Worm (Caenorhabditis elegans) whole organism, L3 larva: ENCODE data around the gene str-246.

ENCODE experiments used
- R02D3.7 ChIP-seq: fragments of 150-350 bp; optimal IDR thresholded peaks from 2 replicates; lab custom pipeline; 2014; ENCODE audit warnings: missing biosample characterization, missing genetic modification characterization
- ZK546.5 ChIP-seq: sonication (generic microtip); optimal IDR thresholded peaks from 2 replicates; lab custom pipeline; 2017; ENCODE audit warnings: missing biosample characterization, missing genetic modification characterization
- aly-2 ChIP-seq: fragments of 150-350 bp; optimal IDR thresholded peaks from 2 replicates; lab custom pipeline; 2014; ENCODE audit warnings: missing biosample characterization, missing genetic modification characterization
- ama-1 ChIP-seq: fragments of 150-350 bp; optimal IDR thresholded peaks from 2 replicates; lab custom pipeline; 2018
- ceh-16 ChIP-seq: sonication (generic microtip); optimal IDR thresholded peaks from 2 replicates; lab custom pipeline; 2017; ENCODE audit warnings: missing biosample characterization, missing genetic modification characterization
- ceh-28 ChIP-seq: fragments of 150-350 bp; optimal IDR thresholded peaks from 2 replicates; lab custom pipeline; 2014; ENCODE audit warnings: missing biosample characterization, missing genetic modification reagents, missing genetic modification characterization
- ceh-82 ChIP-seq: fragments of 150-350 bp; optimal IDR thresholded peaks from 2 replicates; lab custom pipeline; 2014; ENCODE audit warnings: missing biosample characterization, missing genetic modification characterization
- ceh-9 ChIP-seq: sonication (generic microtip); optimal IDR thresholded peaks from 2 replicates; lab custom pipeline; 2018; ENCODE audit warnings: missing biosample characterization, missing genetic modification characterization
- egl-27 ChIP-seq: sonication (generic microtip); optimal IDR thresholded peaks from 4 replicates; lab custom pipeline; 2017; ENCODE audit warnings: missing biosample characterization, missing genetic modification reagents, missing genetic modification characterization
- egl-5 ChIP-seq: fragments of 150-350 bp; optimal IDR thresholded peaks from 2 replicates; lab custom pipeline; 2017; ENCODE audit warnings: missing biosample characterization, missing genetic modification reagents, missing genetic modification characterization, inconsistent platforms
- elt-2 ChIP-seq: sonication (generic microtip); optimal IDR thresholded peaks from 2 replicates; lab custom pipeline; 2016; ENCODE audit warnings: missing genetic modification reagents, mild to moderate bottlenecking, missing genetic modification characterization, missing compliant biosample characterization
- elt-3 ChIP-seq, 3 experiments: fragments of 150-350 bp in 1 of 3; sonication (generic microtip) in 2 of 3; optimal IDR thresholded peaks; 2 replicates in 2 of 3; 4 replicates in 1 of 3; lab custom pipeline; 2014 to 2017; ENCODE audit warnings: missing biosample characterization in 3 of 3, missing genetic modification characterization in 3 of 3
- eor-1 ChIP-seq, 2 experiments: fragments of 150-350 bp; optimal IDR thresholded peaks; 2 replicates each; lab custom pipeline; 2014 to 2018; ENCODE audit warnings: missing biosample characterization in 2 of 2, missing genetic modification characterization in 2 of 2
- fkh-2 ChIP-seq: fragments of 150-350 bp; optimal IDR thresholded peaks from 2 replicates; lab custom pipeline; 2014; ENCODE audit warnings: missing biosample characterization, missing genetic modification reagents, missing genetic modification characterization
- fos-1 ChIP-seq: fragments of 150-350 bp; optimal IDR thresholded peaks from 2 replicates; lab custom pipeline; 2014; ENCODE audit warnings: missing biosample characterization, missing genetic modification characterization
- hmg-11 ChIP-seq: sonication (generic microtip); optimal IDR thresholded peaks from 2 replicates; lab custom pipeline; 2016; ENCODE audit warnings: missing genetic modification characterization, missing compliant biosample characterization
- lin-15B ChIP-seq: fragments of 150-350 bp; optimal IDR thresholded peaks from 2 replicates; lab custom pipeline; 2014; ENCODE audit warnings: missing biosample characterization, missing genetic modification characterization
- lin-39 ChIP-seq: fragments of 150-350 bp; optimal IDR thresholded peaks from 2 replicates; lab custom pipeline; 2018; ENCODE audit warnings: missing biosample characterization, missing genetic modification reagents, missing genetic modification characterization
- lsy-12 ChIP-seq: sonication (generic microtip); optimal IDR thresholded peaks from 2 replicates; lab custom pipeline; 2016; ENCODE audit warnings: mild to moderate bottlenecking, missing genetic modification characterization, missing compliant biosample characterization
- mml-1 ChIP-seq: fragments of 150-350 bp; sonication (generic microtip); optimal IDR thresholded peaks from 3 replicates; lab custom pipeline; 2014; ENCODE audit warnings: missing biosample characterization, missing genetic modification characterization
- nfya-1 ChIP-seq: sonication (generic microtip); optimal IDR thresholded peaks from 2 replicates; lab custom pipeline; 2017; ENCODE audit warnings: missing genetic modification characterization, mild to moderate bottlenecking, missing compliant biosample characterization, antibody characterized with exemption, moderate library complexity; ENCODE audit not compliant: insufficient read depth
- nhr-11 ChIP-seq: fragments of 150-350 bp; optimal IDR thresholded peaks from 2 replicates; lab custom pipeline; 2014; ENCODE audit warnings: missing biosample characterization, missing genetic modification characterization
- nhr-12 ChIP-seq: fragments of 150-350 bp; optimal IDR thresholded peaks from 2 replicates; lab custom pipeline; 2014; ENCODE audit warnings: missing biosample characterization, missing genetic modification characterization
- nhr-23 ChIP-seq: fragments of 150-350 bp; optimal IDR thresholded peaks from 2 replicates; lab custom pipeline; 2014; ENCODE audit warnings: missing biosample characterization, missing genetic modification reagents, missing genetic modification characterization
- nhr-237 ChIP-seq: fragments of 150-350 bp; optimal IDR thresholded peaks from 2 replicates; lab custom pipeline; 2014; ENCODE audit warnings: missing biosample characterization, missing genetic modification characterization
- nhr-25 ChIP-seq: sonication (generic microtip); optimal IDR thresholded peaks from 2 replicates; lab custom pipeline; 2017; ENCODE audit warnings: missing biosample characterization, missing genetic modification characterization
- nhr-28 ChIP-seq: fragments of 150-350 bp; optimal IDR thresholded peaks from 2 replicates; lab custom pipeline; 2014; ENCODE audit warnings: missing biosample characterization, missing genetic modification characterization
- nhr-43 ChIP-seq: sonication (generic microtip); optimal IDR thresholded peaks from 2 replicates; lab custom pipeline; 2016; ENCODE audit warnings: mild to moderate bottlenecking, missing genetic modification characterization, missing compliant biosample characterization; ENCODE audit not compliant: poor library complexity, severe bottlenecking
- nhr-67 ChIP-seq: fragments of 150-350 bp; optimal IDR thresholded peaks from 2 replicates; lab custom pipeline; 2014; ENCODE audit warnings: missing biosample characterization, missing genetic modification characterization
- nhr-77 ChIP-seq: fragments of 150-350 bp; optimal IDR thresholded peaks from 2 replicates; lab custom pipeline; 2014; ENCODE audit warnings: missing biosample characterization, missing genetic modification characterization
- pha-4 ChIP-seq: fragments of 150-350 bp; optimal IDR thresholded peaks from 2 replicates; lab custom pipeline; 2014; ENCODE audit warnings: missing biosample characterization, missing genetic modification reagents, missing genetic modification characterization
- pqm-1 ChIP-seq: fragments of 150-350 bp; optimal IDR thresholded peaks from 2 replicates; lab custom pipeline; 2017; ENCODE audit warnings: missing biosample characterization, missing genetic modification characterization, inconsistent platforms
- skn-1 ChIP-seq: fragments of 150-350 bp; optimal IDR thresholded peaks from 2 replicates; lab custom pipeline; 2014; ENCODE audit warnings: missing biosample characterization, missing genetic modification characterization
- snpc-4 ChIP-seq: fragments of 150-350 bp; optimal IDR thresholded peaks from 2 replicates; lab custom pipeline; 2014; ENCODE audit warnings: missing biosample characterization, missing genetic modification characterization
- zag-1 ChIP-seq: fragments of 150-350 bp; optimal IDR thresholded peaks from 2 replicates; lab custom pipeline; 2014; ENCODE audit warnings: missing biosample characterization, missing genetic modification characterization
- ztf-11 ChIP-seq: fragments of 150-350 bp; optimal IDR thresholded peaks from 2 replicates; lab custom pipeline; 2014; ENCODE audit warnings: missing biosample characterization, missing genetic modification characterization
- ztf-4 ChIP-seq: fragments of 150-350 bp; optimal IDR thresholded peaks from 2 replicates; lab custom pipeline; 2014; ENCODE audit warnings: missing biosample characterization, missing genetic modification characterization

str-246 gene

DNA sequence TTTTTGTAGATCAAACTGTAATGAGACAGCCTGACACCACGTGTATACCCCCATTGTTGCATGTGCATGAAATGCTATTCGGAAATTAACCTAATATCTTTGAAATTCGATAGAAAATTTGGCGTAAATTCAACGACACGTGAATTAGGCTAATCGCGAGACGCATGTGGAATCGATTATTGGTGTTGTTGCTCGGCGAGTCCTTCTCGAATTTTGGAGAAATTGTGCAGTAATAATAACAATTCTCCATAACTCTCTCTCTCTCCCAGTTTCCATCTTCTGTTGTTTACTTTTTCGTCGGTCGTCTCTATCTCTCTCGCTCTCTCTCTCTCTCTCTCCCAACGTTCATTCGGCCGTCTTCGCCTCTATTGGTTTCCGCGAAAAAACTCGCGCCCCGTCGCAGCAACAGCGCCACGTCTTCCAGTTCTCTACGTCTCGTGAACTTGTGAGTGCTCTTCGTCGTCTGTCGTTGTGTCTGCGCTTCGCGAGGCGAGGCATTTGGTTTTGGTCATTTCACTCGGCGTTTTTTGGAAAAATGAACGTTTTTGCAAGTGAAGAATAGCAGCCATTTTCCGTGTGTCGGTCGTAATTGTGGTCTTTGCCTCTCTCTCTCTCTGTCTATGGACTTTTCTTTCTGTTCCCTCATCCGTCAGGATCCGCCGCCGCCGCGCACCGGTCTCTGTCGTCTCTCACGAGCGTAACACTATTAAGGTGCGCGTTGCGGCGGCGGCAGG lies 22.8 kb upstream of the str-246 start (continued):
- TF ChIP-seq ztf-4 (tag; lab: Kevin White, UChicago) (no peak), skn-1 (tag; lab: Kevin White, UChicago) (no peak), lin-15B (tag; lab: Kevin White, UChicago) (peak; percentile 53), nhr-11 (tag; lab: Kevin White, UChicago) (no peak), nfya-1 (tag; lab: Kevin White, UChicago) (peak; percentile 92), ceh-16 (tag; lab: Kevin White, UChicago) (no peak), elt-3 (tag; optimal IDR thresholded peaks at IDR 0.05; lab: Kevin White, UChicago) (no peak), eor-1 (tag; optimal IDR thresholded peaks at IDR 0.05; lab: Kevin White, UChicago) (no peak), nhr-12 (tag; lab: Kevin White, UChicago) (no peak), egl-27 (tag; lab: Kevin White, UChicago) (peak; percentile 22), aly-2 (no peak), pqm-1 (tag; lab: Kevin White, UChicago) (peak; percentile 52)

DNA sequence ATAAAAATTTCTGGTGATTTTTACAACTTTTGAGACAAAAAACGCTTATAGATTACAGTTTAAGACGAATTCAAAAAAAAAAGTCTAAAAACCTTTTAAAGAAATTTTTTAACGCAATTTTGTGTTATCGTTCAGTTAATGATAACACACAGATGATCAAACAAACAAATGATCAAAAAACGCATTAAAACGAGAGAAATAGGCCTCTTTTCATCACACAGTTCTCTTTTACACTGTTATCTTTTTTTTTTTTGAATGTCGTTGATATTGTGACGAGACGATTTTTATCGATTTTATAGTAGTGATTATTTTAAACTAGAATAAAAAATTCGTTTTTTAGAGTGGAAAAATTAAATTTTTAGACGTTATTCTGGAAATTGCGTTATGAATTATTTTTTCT lies 17.7 kb upstream of the str-246 start:
- TF ChIP-seq nhr-67 (tag; lab: Kevin White, UChicago) (no peak), lin-15B (tag; lab: Kevin White, UChicago) (no peak), ceh-28 (peak; percentile 4), ztf-4 (tag; lab: Kevin White, UChicago) (no peak), elt-3 (tag; optimal IDR thresholded peaks at IDR 0.05; lab: Kevin White, UChicago) (no peak), ama-1 (lab: Kevin White, UChicago) (no peak), ztf-11 (no peak), fos-1 (tag; lab: Kevin White, UChicago) (no peak), nhr-237 (no peak), aly-2 (no peak), nhr-77 (tag; lab: Kevin White, UChicago) (no peak), pqm-1 (tag; lab: Kevin White, UChicago) (peak; percentile 66), fkh-2 (tag; lab: Kevin White, UChicago) (no peak), snpc-4 (tag; lab: Kevin White, UChicago) (peak; percentile 5), egl-5 (tag; lab: Kevin White, UChicago) (no peak), pha-4 (tag; lab: Kevin White, UChicago) (peak; percentile 44), ZK546.5 (tag; lab: Kevin White, UChicago) (no peak), ceh-16 (tag; lab: Kevin White, UChicago) (no peak), ceh-9 (tag; lab: Kevin White, UChicago) (no peak), skn-1 (tag; lab: Kevin White, UChicago) (no peak), elt-2 (peak; percentile 89), ceh-82 (tag; lab: Kevin White, UChicago) (no peak)
- TF ChIP-seq, all 47 proteins: peak for 5

- TF ChIP-seq lin-39 (tag; lab: Kevin White, UChicago) (peak; percentile 18), ZK546.5 (tag; lab: Kevin White, UChicago) (no peak), ceh-82 (tag; lab: Kevin White, UChicago) (peak; percentile 22), egl-27 (tag; lab: Kevin White, UChicago) (no peak), ama-1 (lab: Kevin White, UChicago) (no peak), egl-5 (tag; lab: Kevin White, UChicago) (no peak), lsy-12 (no peak), nhr-11 (tag; lab: Kevin White, UChicago) (no peak), nhr-77 (tag; lab: Kevin White, UChicago) (no peak), snpc-4 (tag; lab: Kevin White, UChicago) (no peak), pqm-1 (tag; lab: Kevin White, UChicago) (no peak), nfya-1 (tag; lab: Kevin White, UChicago) (peak; percentile 61), zag-1 (tag; lab: Kevin White, UChicago) (no peak), nhr-67 (tag; lab: Kevin White, UChicago) (no peak), ztf-4 (tag; lab: Kevin White, UChicago) (no peak), nhr-23 (tag; lab: Kevin White, UChicago) (no peak), ceh-28 (peak; percentile 26), lin-15B (tag; lab: Kevin White, UChicago) (peak; percentile 26), skn-1 (tag; lab: Kevin White, UChicago) (no peak), pha-4 (tag; lab: Kevin White, UChicago) (peak; percentile 51), nhr-28 (tag; lab: Kevin White, UChicago) (no peak), nhr-12 (tag; lab: Kevin White, UChicago) (no peak), mml-1 (tag; lab: Kevin White, UChicago) (no peak), elt-2 (peak; percentile 21), nhr-43 (tag; lab: Kevin White, UChicago) (no peak), nhr-25 (tag; lab: Kevin White, UChicago) (peak; percentile 9), R02D3.7 (tag; lab: Kevin White, UChicago) (no peak), hmg-11 (tag; lab: Kevin White, UChicago) (peak; percentile 86)
- TF ChIP-seq, all 47 proteins: peak for 9
Measured at ce11 chrIII:11063259-11063658, 14.2 kb upstream of the str-246 start, which contains the start of gene rsa-2. TSS of gene rsa-2 (plus strand) at chrIII:11063479.
